Worm (Caenorhabditis elegans) whole organism, midembryonic: ENCODE measurements around the gene srh-272.

Source experiments
- cog-1 ChIP-seq: sonication (generic microtip); optimal IDR thresholded peaks from 2 replicates; lab custom pipeline; 2016; ENCODE audit warnings: missing genetic modification characterization, missing compliant biosample characterization
- tab-1 ChIP-seq: fragments of 200-800 bp; sonication (Bioruptor generic); IDR thresholded peaks from 2 replicates; pipeline ENCODE4 v1.3.6; 2022; ENCODE audit warnings: missing genetic modification characterization, missing compliant biosample characterization
- ztf-29 ChIP-seq: fragments of 200-800 bp; sonication (Bioruptor generic); IDR thresholded peaks from 2 replicates; pipeline ENCODE4 v1.3.6; 2022; ENCODE audit warnings: missing genetic modification reagents, missing genetic modification characterization, missing compliant biosample characterization

ce11 chrV:2892976-2893375, 29.8 kb downstream of the srh-272 start, which contains the start of gene srh-127:
- no peak for TF ChIP-seq cog-1 (tag; lab: Kevin White, UChicago)
- no peak for TF ChIP-seq ztf-29 (GFP tag; lab: Robert Waterston, UW)
- TF ChIP-seq tab-1, result no peak
